Worm (Caenorhabditis elegans) whole organism, mixed stage, embryonic: Measurements from ENCODE around the gene C04C11.1.

ENCODE experiments used
- lin-13 ChIP-seq: fragments of 150-350 bp; optimal IDR thresholded peaks from 2 replicates; lab custom pipeline; 2014; ENCODE audit warnings: missing biosample characterization, missing genetic modification characterization
- nhr-28 ChIP-seq: fragments of 150-350 bp; optimal IDR thresholded peaks from 2 replicates; lab custom pipeline; 2014; ENCODE audit warnings: missing biosample characterization, missing genetic modification characterization
- zip-8 ChIP-seq: fragments of 150-350 bp; optimal IDR thresholded peaks from 2 replicates; lab custom pipeline; 2014; ENCODE audit warnings: missing biosample characterization, missing genetic modification characterization

ce11 chrX:13990680-13991079, 29.7 kb upstream of the C04C11.1 start, which contains the start of gene C31E10.11:
- TF ChIP-seq lin-13 (tag; lab: Kevin White, UChicago) (no peak), zip-8 (no peak), nhr-28 (tag; lab: Kevin White, UChicago) (no peak)
